Worm (Caenorhabditis elegans) whole organism, early embryonic: ENCODE results near the gene oac-22.
"Not testable (repeated sequence)": the region's sequence is repeated elsewhere in the genome, so short reads cannot be mapped to it uniquely, and the experiment has no call there.

ENCODE experiments used
- B0310.2 ChIP-seq: sonication (generic microtip); optimal IDR thresholded peaks from 2 replicates; lab custom pipeline; 2016; ENCODE audit warnings: mild to moderate bottlenecking, missing genetic modification characterization, missing compliant biosample characterization
- F13C5.2 ChIP-seq: sonication (generic microtip); optimal IDR thresholded peaks from 2 replicates; lab custom pipeline; 2017; ENCODE audit warnings: mild to moderate bottlenecking, missing genetic modification characterization, inconsistent platforms, missing compliant biosample characterization
- ama-1 ChIP-seq: fragments of 150-350 bp; optimal IDR thresholded peaks from 2 replicates; lab custom pipeline; 2014
- ceh-13 ChIP-seq: fragments of 200-800 bp; sonication (Bioruptor generic); optimal IDR thresholded peaks from 2 replicates; lab custom pipeline; 2018; ENCODE audit warnings: mild to moderate bottlenecking, missing genetic modification characterization, missing compliant biosample characterization
- ceh-36 ChIP-seq: sonication (generic microtip); optimal IDR thresholded peaks from 2 replicates; lab custom pipeline; 2016; ENCODE audit warnings: missing genetic modification characterization, inconsistent platforms, missing compliant biosample characterization
- ets-7 ChIP-seq: sonication (generic microtip); optimal IDR thresholded peaks from 2 replicates; lab custom pipeline; 2016; ENCODE audit warnings: missing genotype, missing genetic modification characterization, missing compliant biosample characterization
- hmbx-1 ChIP-seq: sonication (generic microtip); optimal IDR thresholded peaks from 2 replicates; lab custom pipeline; 2016; ENCODE audit warnings: mild to moderate bottlenecking, missing genetic modification characterization, missing compliant biosample characterization
- hmg-4 ChIP-seq: fragments of 200-800 bp; sonication (Bioruptor generic); optimal IDR thresholded peaks from 2 replicates; lab custom pipeline; 2018; ENCODE audit warnings: mild to moderate bottlenecking, missing genetic modification characterization, missing compliant biosample characterization
- hnd-1 ChIP-seq: sonication (generic microtip); optimal IDR thresholded peaks from 2 replicates; lab custom pipeline; 2016; ENCODE audit warnings: missing genetic modification characterization, missing compliant biosample characterization
- pes-1 ChIP-seq: fragments of 200-800 bp; sonication (Bioruptor generic); IDR thresholded peaks from 2 replicates; pipeline ENCODE4 v1.3.6; 2022; ENCODE audit warnings: missing genetic modification reagents, missing genetic modification characterization, missing compliant biosample characterization
- sea-1 ChIP-seq: fragments of 200-800 bp; sonication (Bioruptor generic); conservative IDR thresholded peaks from 2 replicates; pipeline ENCODE4 v1.3.6; 2022; ENCODE audit warnings: missing genetic modification characterization, missing compliant biosample characterization
- tbx-11 ChIP-seq: fragments of 200-800 bp; sonication (Bioruptor generic); IDR thresholded peaks from 2 replicates; pipeline ENCODE4 v1.3.6; 2022; ENCODE audit warnings: missing genetic modification characterization, missing compliant biosample characterization
- tbx-37 ChIP-seq: fragments of 200-800 bp; sonication (Bioruptor generic); conservative IDR thresholded peaks from 2 replicates; pipeline ENCODE4 v1.3.6; 2022; ENCODE audit warnings: missing genetic modification reagents, missing genetic modification characterization, missing compliant biosample characterization
- tra-4 ChIP-seq: sonication (generic microtip); optimal IDR thresholded peaks from 2 replicates; lab custom pipeline; 2017; ENCODE audit warnings: missing genetic modification characterization, missing compliant biosample characterization

The oac-22 gene

DNA sequence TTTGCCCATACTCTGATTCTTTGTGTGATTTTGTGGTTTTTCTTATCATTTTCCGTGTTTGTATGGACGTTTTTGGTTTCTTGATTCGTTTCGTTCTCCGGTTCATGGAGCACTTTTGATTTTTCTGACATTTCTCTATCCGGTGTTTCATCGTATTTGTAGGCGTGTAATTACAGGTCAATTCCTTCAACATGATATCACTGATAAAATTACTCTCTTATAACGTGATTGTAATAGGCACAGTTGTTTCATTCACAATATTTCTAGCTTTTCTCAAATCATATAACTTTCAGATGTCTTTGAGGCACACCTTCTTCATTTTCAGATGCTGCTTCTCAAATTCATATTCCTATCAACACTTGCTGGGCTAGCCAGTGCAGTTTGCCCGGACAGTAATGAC lies 46.9 kb downstream of the oac-22 start, which contains the start of gene clec-70:
TSS of gene clec-70 (plus strand) at position 301 of the 400 bp plus-strand sequence.
- TF ChIP-seq sea-1 (GFP tag; lab: Robert Waterston, UW); hmg-4 (GFP tag; lab: Kevin White, UChicago); B0310.2 (tag; lab: Kevin White, UChicago): not testable (repeated sequence)

- TF ChIP-seq tra-4 (no peak), hmbx-1 (tag; lab: Kevin White, UChicago) (no peak), tbx-11 (GFP tag; lab: Robert Waterston, UW) (no peak), B0310.2 (tag; lab: Kevin White, UChicago) (no peak), pes-1 (GFP tag; lab: Robert Waterston, UW) (no peak), F13C5.2 (tag; lab: Kevin White, UChicago) (no peak), hmg-4 (GFP tag; lab: Kevin White, UChicago) (no peak), hnd-1 (tag; lab: Kevin White, UChicago) (no peak), ets-7 (no peak), ceh-13 (GFP tag; lab: Kevin White, UChicago) (no peak), tbx-37 (no peak), ceh-36 (tag; lab: Kevin White, UChicago) (no peak), ama-1 (lab: Kevin White, UChicago) (no peak)
Measured at ce11 chrIV:3937097-3937496, 51.6 kb downstream of the oac-22 start, which contains the start of gene clec-71. clec-71 (plus strand) TSS chrIV:3937458.
